Worm (Caenorhabditis elegans) whole organism, L1 larva: Measurements from ENCODE around the gene ZC239.3.
"Not testable (repeated sequence)": the region's sequence is repeated elsewhere in the genome, so short reads cannot be mapped to it uniquely, and the experiment has no call there.

Experiments
- C04F5.9 ChIP-seq: sonication (generic microtip); optimal IDR thresholded peaks from 2 replicates; lab custom pipeline; 2016; ENCODE audit warnings: missing genetic modification characterization, missing compliant biosample characterization
- C34B4.2 ChIP-seq: sonication (generic microtip); optimal IDR thresholded peaks from 2 replicates; lab custom pipeline; 2017; ENCODE audit warnings: mild to moderate bottlenecking, missing genetic modification characterization, missing compliant biosample characterization
- Y116A8C.19 ChIP-seq: sonication (generic microtip); optimal IDR thresholded peaks from 2 replicates; lab custom pipeline; 2016; ENCODE audit warnings: missing compliant biosample characterization, missing genetic modification characterization, borderline replicate concordance
- aha-1 ChIP-seq: fragments of 150-350 bp; optimal IDR thresholded peaks from 2 replicates; lab custom pipeline; 2014; ENCODE audit warnings: missing biosample characterization, missing genetic modification characterization
- blmp-1 ChIP-seq: fragments of 150-350 bp; optimal IDR thresholded peaks from 2 replicates; lab custom pipeline; 2014; ENCODE audit warnings: missing biosample characterization, missing genetic modification characterization
- ceh-63 ChIP-seq: fragments of 200-800 bp; sonication (Bioruptor generic); optimal IDR thresholded peaks from 2 replicates; lab custom pipeline; 2018; ENCODE audit warnings: mild to moderate bottlenecking, missing genetic modification characterization, missing compliant biosample characterization
- ceh-90 ChIP-seq: sonication (generic microtip); optimal IDR thresholded peaks from 2 replicates; lab custom pipeline; 2016; ENCODE audit warnings: missing genetic modification characterization, missing compliant biosample characterization
- ces-1 ChIP-seq: fragments of 150-350 bp; optimal IDR thresholded peaks from 2 replicates; lab custom pipeline; 2014; ENCODE audit warnings: missing biosample characterization, missing genetic modification reagents, missing genetic modification characterization
- dpl-1 ChIP-seq, 3 experiments: fragments of 150-350 bp in 2 of 3; sonication (generic microtip) in 1 of 3; optimal IDR thresholded peaks; 2 replicates each; lab custom pipeline; 2014 to 2017; ENCODE audit warnings: missing biosample characterization in 3 of 3, missing genetic modification characterization in 3 of 3, missing genetic modification reagents in 3 of 3
- efl-1 ChIP-seq, 4 experiments: fragments of 150-350 bp; optimal IDR thresholded peaks in 3 of 4; peaks in 1 of 4; 1 replicate in 1 of 4; 2 replicates in 3 of 4; lab custom pipeline; 2014; ENCODE audit warnings: missing biosample characterization in 2 of 4, missing genetic modification characterization in 2 of 4, missing genetic modification reagents in 2 of 4
- egl-27 ChIP-seq, 2 experiments: fragments of 150-350 bp in 1 of 2; sonication (generic microtip); optimal IDR thresholded peaks; 3 replicates each; lab custom pipeline; 2017 to 2018; ENCODE audit warnings: missing biosample characterization in 2 of 2, missing genetic modification characterization in 2 of 2, missing genetic modification reagents in 2 of 2
- elt-2 ChIP-seq: sonication (generic microtip); optimal IDR thresholded peaks from 2 replicates; lab custom pipeline; 2016; ENCODE audit warnings: missing genetic modification characterization, mild to moderate bottlenecking, inconsistent platforms, missing compliant biosample characterization, missing genetic modification reagents
- ets-5 ChIP-seq: fragments of 200-800 bp; sonication (Bioruptor generic); IDR thresholded peaks from 2 replicates; pipeline ENCODE4 v1.3.6; 2022; ENCODE audit warnings: missing genetic modification characterization, missing compliant biosample characterization
- fkh-10 ChIP-seq: sonication (generic microtip); optimal IDR thresholded peaks from 2 replicates; lab custom pipeline; 2017; ENCODE audit warnings: missing biosample characterization, missing genetic modification reagents, missing genetic modification characterization
- fkh-8 ChIP-seq: sonication (generic microtip); optimal IDR thresholded peaks from 2 replicates; lab custom pipeline; 2016; ENCODE audit warnings: mild to moderate bottlenecking, missing genetic modification characterization, missing compliant biosample characterization
- hpl-2 ChIP-seq: fragments of 150-350 bp; optimal IDR thresholded peaks from 2 replicates; lab custom pipeline; 2014; ENCODE audit warnings: missing biosample characterization, missing genetic modification reagents, missing genetic modification characterization
- isw-1 ChIP-seq: fragments of 200-800 bp; sonication (Bioruptor generic); IDR thresholded peaks from 2 replicates; pipeline ENCODE4 v1.3.6; 2022; ENCODE audit warnings: missing genetic modification characterization, missing compliant biosample characterization
- jun-1 ChIP-seq: fragments of 150-350 bp; optimal IDR thresholded peaks from 2 replicates; lab custom pipeline; 2014; ENCODE audit warnings: missing biosample characterization, missing genetic modification reagents, missing genetic modification characterization
- lin-35 ChIP-seq, 2 experiments: fragments of 150-350 bp; optimal IDR thresholded peaks; 2 replicates each; lab custom pipeline; 2014; ENCODE audit warnings: missing biosample characterization in 2 of 2, missing genetic modification characterization in 2 of 2, missing genetic modification reagents in 2 of 2
- lsy-2 ChIP-seq, 2 experiments: fragments of 150-350 bp; optimal IDR thresholded peaks; 2 replicates each; lab custom pipeline; 2014; ENCODE audit warnings: missing biosample characterization in 2 of 2, missing genetic modification characterization in 2 of 2
- mdl-1 ChIP-seq, 2 experiments: fragments of 150-350 bp; optimal IDR thresholded peaks; 2 replicates each; lab custom pipeline; 2014 to 2017; ENCODE audit warnings: missing biosample characterization in 2 of 2, missing genetic modification characterization in 2 of 2, inconsistent platforms in 1 of 2
- mep-1 ChIP-seq: fragments of 150-350 bp; optimal IDR thresholded peaks from 2 replicates; lab custom pipeline; 2014; ENCODE audit warnings: missing biosample characterization, missing genetic modification characterization
- nhr-11 ChIP-seq: fragments of 150-350 bp; optimal IDR thresholded peaks from 2 replicates; lab custom pipeline; 2014; ENCODE audit warnings: missing biosample characterization, missing genetic modification characterization
- nhr-237 ChIP-seq: fragments of 150-350 bp; optimal IDR thresholded peaks from 2 replicates; lab custom pipeline; 2014; ENCODE audit warnings: missing biosample characterization, missing genetic modification characterization
- nhr-28 ChIP-seq: fragments of 150-350 bp; optimal IDR thresholded peaks from 2 replicates; lab custom pipeline; 2014; ENCODE audit warnings: missing biosample characterization, missing genetic modification characterization
- nhr-76 ChIP-seq: sonication (generic microtip); optimal IDR thresholded peaks from 2 replicates; lab custom pipeline; 2017; ENCODE audit warnings: missing biosample characterization, missing genetic modification characterization
- nhr-77 ChIP-seq: fragments of 150-350 bp; optimal IDR thresholded peaks from 2 replicates; lab custom pipeline; 2014; ENCODE audit warnings: missing biosample characterization, missing genetic modification characterization
- nhr-84 ChIP-seq: sonication (generic microtip); optimal IDR thresholded peaks from 2 replicates; lab custom pipeline; 2017; ENCODE audit warnings: missing biosample characterization, missing genetic modification characterization
- nhr-90 ChIP-seq: sonication (generic microtip); optimal IDR thresholded peaks from 2 replicates; lab custom pipeline; 2016; ENCODE audit warnings: mild to moderate bottlenecking, missing genetic modification characterization, missing compliant biosample characterization; ENCODE audit not compliant: poor library complexity
- pag-3 ChIP-seq: sonication (generic microtip); optimal IDR thresholded peaks from 2 replicates; lab custom pipeline; 2017; ENCODE audit warnings: missing genetic modification characterization, mild to moderate bottlenecking, missing compliant biosample characterization, antibody characterized with exemption, borderline replicate concordance; ENCODE audit not compliant: insufficient read depth
- pqm-1 ChIP-seq: sonication (generic microtip); optimal IDR thresholded peaks from 3 replicates; lab custom pipeline; 2017; ENCODE audit warnings: missing biosample characterization, missing genetic modification characterization
- skn-1 ChIP-seq: fragments of 150-350 bp; optimal IDR thresholded peaks from 2 replicates; lab custom pipeline; 2014; ENCODE audit warnings: missing biosample characterization, missing genetic modification characterization
- snpc-4 ChIP-seq: fragments of 150-350 bp; optimal IDR thresholded peaks from 2 replicates; lab custom pipeline; 2014; ENCODE audit warnings: missing biosample characterization, missing genetic modification characterization
- sup-37 ChIP-seq: fragments of 200-800 bp; sonication (Bioruptor generic); optimal IDR thresholded peaks from 2 replicates; lab custom pipeline; 2018; ENCODE audit warnings: mild to moderate bottlenecking, missing genetic modification characterization, missing compliant biosample characterization
- tlp-1 ChIP-seq: fragments of 150-350 bp; optimal IDR thresholded peaks from 2 replicates; lab custom pipeline; 2014; ENCODE audit warnings: missing biosample characterization, missing genetic modification characterization
- unc-130 ChIP-seq: fragments of 150-350 bp; optimal IDR thresholded peaks from 2 replicates; lab custom pipeline; 2017; ENCODE audit warnings: missing biosample characterization, missing genetic modification characterization, inconsistent platforms
- unc-30 ChIP-seq: sonication (generic microtip); optimal IDR thresholded peaks from 2 replicates; lab custom pipeline; 2017; ENCODE audit warnings: missing biosample characterization, missing genetic modification characterization
- unc-62 ChIP-seq: fragments of 150-350 bp; optimal IDR thresholded peaks from 2 replicates; lab custom pipeline; 2014; ENCODE audit warnings: missing biosample characterization, missing genetic modification reagents, missing genetic modification characterization
- unc-98 ChIP-seq: fragments of 200-800 bp; sonication (Bioruptor generic); IDR thresholded peaks from 2 replicates; pipeline ENCODE4 v1.3.6; 2022; ENCODE audit warnings: missing genetic modification characterization, missing compliant biosample characterization
- vab-15 ChIP-seq: sonication (generic microtip); optimal IDR thresholded peaks from 2 replicates; lab custom pipeline; 2017; ENCODE audit warnings: missing genotype, mild to moderate bottlenecking, missing genetic modification characterization, missing compliant biosample characterization
- zip-4 ChIP-seq: fragments of 200-800 bp; sonication (Bioruptor generic); optimal IDR thresholded peaks from 2 replicates; lab custom pipeline; 2018; ENCODE audit warnings: mild to moderate bottlenecking, missing genetic modification characterization, moderate library complexity, missing compliant biosample characterization

Gene ZC239.3

DNA sequence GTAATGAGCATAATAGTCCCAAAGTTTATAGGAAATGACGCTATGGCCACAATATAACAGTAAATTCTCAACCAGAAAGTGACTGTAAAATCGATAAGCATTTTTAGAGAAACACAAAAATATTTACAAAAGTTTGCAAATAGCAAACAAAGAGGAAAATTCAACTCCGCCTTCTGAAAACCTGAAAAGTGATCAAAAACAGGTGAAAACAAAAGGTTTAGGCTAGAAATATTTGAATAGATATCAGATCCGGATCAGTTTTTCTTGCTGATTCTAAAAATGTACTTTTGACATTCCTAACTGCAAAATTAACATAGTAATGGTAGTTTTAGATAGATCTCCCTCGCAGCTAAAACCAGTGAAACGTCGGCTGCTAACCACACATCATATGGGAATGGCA, 16.9 kb upstream of the ZC239.3 start, which contains the start of gene sri-51:
sri-51 (minus strand) TSS at position 101 of the 400 bp plus-strand sequence.
- TF ChIP-seq nhr-90 (tag; lab: Kevin White, UChicago) (no peak), hpl-2 (GFP tag; lab: Kevin White, UChicago) (no peak), mep-1 (tag; lab: Kevin White, UChicago) (no peak), fkh-8 (tag; lab: Kevin White, UChicago) (no peak), lin-35 (GFP tag; optimal IDR thresholded peaks at IDR 0.05; lab: Kevin White, UChicago) (no peak), C34B4.2 (tag; lab: Kevin White, UChicago) (no peak), efl-1 (optimal IDR thresholded peaks at IDR 0.05; lab: Kevin White, UChicago) (no peak), efl-1 (GFP tag; optimal IDR thresholded peaks at IDR 0.05 in 1 of 2; lab: Kevin White, UChicago) (no peak)

DNA sequence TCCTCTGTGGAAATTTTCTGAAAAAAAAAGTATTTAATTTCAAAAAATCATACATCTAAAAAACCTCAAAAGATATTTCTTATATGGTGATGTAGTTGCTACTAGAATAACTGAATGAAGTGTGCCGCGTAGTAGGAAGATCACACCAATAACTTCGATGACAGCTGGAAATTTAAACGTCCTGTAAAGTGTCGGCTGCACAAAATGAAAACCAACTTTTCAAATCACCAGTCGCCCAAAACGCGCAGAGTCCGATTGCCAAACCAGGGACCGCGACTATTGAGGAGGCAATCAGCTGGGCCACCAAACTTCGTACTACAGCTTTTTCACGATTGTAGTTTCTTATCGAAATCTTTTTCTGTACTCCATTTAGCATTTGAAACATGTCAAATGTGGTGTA, 14.6 kb upstream of the ZC239.3 start, which contains the start of gene sri-48:
sri-48 (minus strand) TSS at position 101 of the 400 bp plus-strand sequence.
- not testable (repeated sequence) for TF ChIP-seq egl-27 (tag; optimal IDR thresholded peaks at IDR 0.05; lab: Kevin White, UChicago); C34B4.2 (tag; lab: Kevin White, UChicago); vab-15

DNA sequence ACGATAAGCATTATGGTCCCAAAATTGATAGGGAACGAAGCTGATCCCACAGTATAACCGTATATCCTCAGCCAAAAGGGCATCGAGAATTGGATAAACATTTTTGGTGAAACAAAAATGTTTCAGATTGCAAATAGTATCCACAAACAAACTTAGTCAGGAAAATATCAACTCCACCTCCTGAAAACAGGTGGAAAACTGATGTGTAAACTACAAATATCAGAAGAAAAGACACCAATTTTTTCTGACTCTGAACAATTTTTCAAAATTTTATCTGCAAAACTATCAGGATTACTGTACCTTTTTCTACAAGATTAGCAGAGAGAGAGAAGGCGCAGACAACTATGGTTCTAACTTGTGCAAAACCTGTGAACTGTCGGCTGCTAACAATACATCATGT, 13.3 kb upstream of the ZC239.3 start, which contains the start of gene sri-53:
sri-53 (minus strand) TSS at position 101 of the 400 bp plus-strand sequence.
- TF ChIP-seq nhr-77 (tag; lab: Kevin White, UChicago) (no peak), lsy-2 (tag; optimal IDR thresholded peaks at IDR 0.05; lab: Kevin White, UChicago) (no peak), unc-130 (tag; lab: Kevin White, UChicago) (no peak), unc-62 (no peak), snpc-4 (tag; lab: Kevin White, UChicago) (no peak), aha-1 (no peak), ces-1 (GFP tag; lab: Kevin White, UChicago) (no peak), isw-1 (GFP tag; lab: Robert Waterston, UW) (no peak), C04F5.9 (no peak)

DNA sequence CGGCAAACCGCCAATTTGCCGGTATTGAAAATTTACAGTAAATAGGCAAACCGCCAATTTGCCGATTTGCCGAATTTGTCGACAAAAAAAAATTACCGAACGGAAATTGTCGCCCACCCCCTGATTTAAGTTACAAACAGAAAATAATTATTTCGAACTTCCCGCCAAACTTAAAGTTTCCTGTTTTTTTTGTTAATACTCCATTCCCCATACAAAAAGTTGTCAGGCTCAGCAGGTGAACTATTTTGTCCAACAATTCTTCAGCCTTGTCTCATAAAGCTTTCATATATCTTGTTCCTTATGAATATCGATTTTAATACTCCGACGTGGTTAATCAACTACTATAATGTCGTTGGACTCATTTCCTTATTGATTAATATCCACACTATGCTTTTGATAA, 12.4 kb upstream of the ZC239.3 start, which contains the start of gene sri-50:
sri-50 (plus strand) TSS at position 301 of the 400 bp plus-strand sequence.
- TF ChIP-seq pqm-1 (tag; lab: Kevin White, UChicago) (no peak), unc-98 (GFP tag; lab: Robert Waterston, UW) (no peak), Y116A8C.19 (tag; lab: Kevin White, UChicago) (no peak), ets-5 (no peak), nhr-11 (no peak), dpl-1 (GFP tag; optimal IDR thresholded peaks at IDR 0.05; lab: Kevin White, UChicago) (no peak), tlp-1 (no peak), hpl-2 (GFP tag; lab: Kevin White, UChicago) (no peak)
- TF ChIP-seq, all 84 proteins: peak for 0

DNA sequence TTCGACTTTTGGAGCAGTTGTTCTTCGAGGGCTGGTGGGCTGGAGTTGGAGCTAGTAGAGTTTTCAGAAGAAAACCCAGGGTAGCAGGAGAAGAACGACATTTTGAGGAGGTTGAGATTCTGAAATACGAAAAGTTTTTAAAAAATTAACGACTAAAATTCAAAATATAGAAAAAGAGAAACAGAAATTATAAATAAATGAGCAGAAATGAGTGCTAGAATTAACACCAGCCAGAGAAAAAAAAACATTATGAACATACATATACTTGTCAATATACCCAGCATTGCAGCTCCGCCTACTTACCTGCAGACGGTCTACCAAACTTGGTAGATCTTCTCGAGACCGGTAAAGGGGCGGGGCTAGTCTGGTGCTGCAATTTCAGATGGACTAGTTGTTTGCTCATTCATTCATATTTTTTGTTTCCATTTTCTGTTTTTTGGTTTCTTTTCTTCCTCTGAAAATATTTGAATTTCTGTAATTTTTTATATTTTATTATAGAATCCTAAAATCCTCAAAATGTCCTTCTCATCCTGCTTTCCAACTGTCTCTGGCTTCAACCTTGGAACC, 9.4 kb upstream of the ZC239.3 start, which contains the start of the genes ZC239.20 and ZC239.21:
ZC239.20 (minus strand) TSS at position 101 of the 567 bp plus-strand sequence.
ZC239.21 (plus strand) TSS at position 517 of the 567 bp plus-strand sequence.
- TF ChIP-seq jun-1 (no peak), nhr-11 (no peak), pag-3 (tag; lab: Kevin White, UChicago) (no peak), nhr-84 (no peak), efl-1 (optimal IDR thresholded peaks at IDR 0.05; lab: Kevin White, UChicago) (no peak), efl-1 (GFP tag; optimal IDR thresholded peaks at IDR 0.05 in 1 of 2; lab: Kevin White, UChicago) (no peak), nhr-76 (tag; lab: Kevin White, UChicago) (no peak)

ce11 chrII:3208679-3209078, 7.2 kb upstream of the ZC239.3 start, which contains the start of gene sdz-35:
Gene sdz-35 (minus strand): TSS chrII:3208779.
- TF ChIP-seq nhr-28 (tag; lab: Kevin White, UChicago) = no peak
- no peak for TF ChIP-seq mdl-1 (tag; optimal IDR thresholded peaks at IDR 0.05; lab: Kevin White, UChicago)
- TF ChIP-seq ceh-90 = no peak
- TF ChIP-seq nhr-237 = no peak
- TF ChIP-seq blmp-1 (tag; lab: Kevin White, UChicago) = no peak
- TF ChIP-seq snpc-4 (tag; lab: Kevin White, UChicago) = no peak
- TF ChIP-seq sup-37 (GFP tag; lab: Kevin White, UChicago) = no peak
- no peak for TF ChIP-seq skn-1 (tag; lab: Kevin White, UChicago)
- no peak for TF ChIP-seq unc-62
- TF ChIP-seq zip-4 (GFP tag; lab: Kevin White, UChicago) = no peak
- no peak for TF ChIP-seq C04F5.9
- no peak for TF ChIP-seq fkh-10 (GFP tag; lab: Kevin White, UChicago)
- no peak for TF ChIP-seq unc-30 (tag; lab: Kevin White, UChicago)
- TF ChIP-seq hpl-2 (GFP tag; lab: Kevin White, UChicago) = no peak
- no peak for TF ChIP-seq elt-2
- no peak for TF ChIP-seq ceh-63 (GFP tag; lab: Kevin White, UChicago)
- no peak for TF ChIP-seq ces-1 (GFP tag; lab: Kevin White, UChicago)
- TF ChIP-seq nhr-76 (tag; lab: Kevin White, UChicago) = no peak
